Worm (Caenorhabditis elegans): ENCODE data around the gene C15F1.1.

The C15F1.1 gene

ce11 chrII:6979646-6980045 is 10.0 kb upstream of the C15F1.1 start, which contains the start of gene C15F1.2:
TSS of gene C15F1.2 (plus strand) at chrII:6979953.
- TF ChIP-seq Y67H2A.10 (GFP tag; conservative IDR thresholded peaks at IDR 0.05) (no peak), pbrm-1 (GFP tag; IDR thresholded peaks at IDR 0.05) (no peak), hmg-20 (GFP tag; IDR thresholded peaks at IDR 0.05) (no peak), F57C9.4 (tag; optimal IDR thresholded peaks at IDR 0.05) (no peak), snpc-3.4 (tag; optimal IDR thresholded peaks at IDR 0.05) (no peak), ccch-3 (GFP tag; optimal IDR thresholded peaks at IDR 0.05) (no peak), hlh-12 (tag; optimal IDR thresholded peaks at IDR 0.05) (no peak), attf-5 (GFP tag; optimal IDR thresholded peaks at IDR 0.05) (no peak), die-1 (tag; optimal IDR thresholded peaks at IDR 0.05) (no peak)

- TF ChIP-seq tbp1 (GFP tag; optimal IDR thresholded peaks at IDR 0.05) (peak; percentile 59), B0261.1 (tag; optimal IDR thresholded peaks at IDR 0.05) (peak; percentile 3)
Measured at ce11 chrII:6982949-6983348, 6.7 kb upstream of the C15F1.1 start.

ce11 chrII:6992949-6993348 is 3.3 kb downstream of the C15F1.1 start:
- TF ChIP-seq K12H6.12 (tag; optimal IDR thresholded peaks at IDR 0.05) (peak; percentile 64), attf-5 (GFP tag; optimal IDR thresholded peaks at IDR 0.05) (peak; percentile 6), lin-35 (GFP tag; optimal IDR thresholded peaks at IDR 0.05) (peak in 1 of 3 experiments; percentile 71), hmg-1.2 (GFP tag; IDR thresholded peaks at IDR 0.05) (peak; percentile 47; the same call in 1 of the 2 replicates), unc-130 (GFP tag; optimal IDR thresholded peaks at IDR 0.05) (no peak), atf-7 (tag; optimal IDR thresholded peaks at IDR 0.05) (peak; percentile 20), F23B12.7 (tag; optimal IDR thresholded peaks at IDR 0.05; ENCODE audit: insufficient read depth) (no peak), K11D2.4 (GFP tag; IDR thresholded peaks at IDR 0.05) (0 out of 2 replicates have a peak, but pooled peaks have one; percentile 39), lin-40 (tag; optimal IDR thresholded peaks at IDR 0.05) (peak; percentile 40), ceh-27 (GFP tag; optimal IDR thresholded peaks at IDR 0.05) (peak; percentile 36), snpc-4 (GFP tag; optimal IDR thresholded peaks at IDR 0.05) (no peak), snpc-4 (tag; optimal IDR thresholded peaks at IDR 0.05) (peak in 1 of 4 experiments; percentile 9)

ce11 chrII:6994677-6995076 is 5.0 kb downstream of the C15F1.1 start, which contains the start of gene unc-104:
TSS of gene unc-104 (plus strand) at chrII:6994987.
- TF ChIP-seq lag-1 (GFP tag; IDR thresholded peaks at IDR 0.05), result no peak
- TF ChIP-seq cebp-2 (GFP tag; IDR thresholded peaks at IDR 0.05), result no peak
- TF ChIP-seq athp-1 (tag; optimal IDR thresholded peaks at IDR 0.05), result no peak
- TF ChIP-seq ceh-91 (GFP tag; IDR thresholded peaks at IDR 0.05), result no peak
- no peak for TF ChIP-seq ztf-18 (tag; optimal IDR thresholded peaks at IDR 0.05)
- TF ChIP-seq ama-1 (optimal IDR thresholded peaks at IDR 0.05), result no peak
- no peak for TF ChIP-seq ama-1 (GFP tag; optimal IDR thresholded peaks at IDR 0.05)
- no peak for TF ChIP-seq B0019.2 (GFP tag; conservative IDR thresholded peaks at IDR 0.05)
- TF ChIP-seq cebp-1 (GFP tag; IDR thresholded peaks at IDR 0.05), result no peak
- no peak for TF ChIP-seq cebp-1 (tag; optimal IDR thresholded peaks at IDR 0.05)
- no peak for TF ChIP-seq B0035.1 (tag; optimal IDR thresholded peaks at IDR 0.05)
- TF ChIP-seq pbrm-1 (GFP tag; IDR thresholded peaks at IDR 0.05), result no peak
- TF ChIP-seq D2030.7 (GFP tag; IDR thresholded peaks at IDR 0.05), result no peak
- no peak for TF ChIP-seq snpc-4 (GFP tag; optimal IDR thresholded peaks at IDR 0.05)
- TF ChIP-seq snpc-4 (tag; optimal IDR thresholded peaks at IDR 0.05), result no peak

ce11 chrII:6995583-6995982 is 5.9 kb downstream of the C15F1.1 start:
- no peak for TF ChIP-seq B0035.1 (tag; optimal IDR thresholded peaks at IDR 0.05)

All from whole organism, young adult.